Worm (Caenorhabditis elegans): ENCODE data around the gene F57B1.9.

F57B1.9 gene

DNA sequence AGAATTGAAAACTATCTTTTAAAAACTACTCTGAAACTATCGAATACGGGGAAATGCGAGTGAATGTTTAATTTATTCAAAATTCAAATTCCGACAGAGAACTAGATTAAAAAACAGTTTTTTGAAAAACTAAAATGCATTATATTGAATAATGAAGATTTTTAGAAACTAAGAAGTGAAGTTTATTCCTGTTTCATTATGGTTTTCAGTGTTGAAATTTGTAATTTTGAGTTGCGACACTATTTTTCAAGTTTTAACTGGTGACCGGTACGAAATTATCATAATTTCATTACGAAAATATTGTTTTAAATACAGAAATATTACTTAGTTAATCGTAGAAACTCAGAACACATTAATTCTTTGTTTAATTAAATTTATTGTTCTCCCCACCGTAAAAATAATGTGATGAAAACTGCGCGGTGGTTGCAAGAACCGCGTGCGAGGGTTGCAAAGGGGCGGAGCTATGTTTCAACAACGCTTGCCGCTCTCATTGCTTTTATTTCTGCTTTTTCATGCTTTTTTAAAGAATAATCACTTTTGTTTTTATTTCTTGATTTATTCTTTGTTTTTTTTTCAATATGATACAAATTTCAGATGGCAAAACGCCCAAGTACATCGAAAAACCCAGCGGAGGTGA, 21.5 kb downstream of the F57B1.9 start, which contains the start of gene him-17 (continued):
- TF ChIP-seq lin-13 (GFP tag; optimal IDR thresholded peaks at IDR 0.05) (peak; percentile 23), ceh-90 (tag; optimal IDR thresholded peaks at IDR 0.05) (no peak), ceh-88 (GFP tag; IDR thresholded peaks at IDR 0.05) (no peak), mab-9 (GFP tag; IDR thresholded peaks at IDR 0.05) (no peak), unc-30 (tag; optimal IDR thresholded peaks at IDR 0.05) (no peak), nhr-28 (tag; optimal IDR thresholded peaks at IDR 0.05) (no peak), pax-3 (tag; optimal IDR thresholded peaks at IDR 0.05) (peak; percentile 24), ztf-11 (tag; optimal IDR thresholded peaks at IDR 0.05) (peak in 1 of 2 experiments; percentile 42), ceh-63 (GFP tag; optimal IDR thresholded peaks at IDR 0.05) (no peak), isw-1 (GFP tag; IDR thresholded peaks at IDR 0.05) (peak; percentile 6; the same call in 1 of the 2 replicates), hlh-4 (tag; optimal IDR thresholded peaks at IDR 0.05) (no peak), aha-1 (tag; optimal IDR thresholded peaks at IDR 0.05) (no peak), dpl-1 (GFP tag; optimal IDR thresholded peaks at IDR 0.05) (peak in 2 of 3 experiments; percentile 33 to 69), nhr-85 (tag) (peak; percentile 79), Y116A8C.19 (tag; optimal IDR thresholded peaks at IDR 0.05; ENCODE audit: borderline replicate concordance) (no peak), ceh-82 (tag; optimal IDR thresholded peaks at IDR 0.05) (peak; percentile 9 to 35 (median 30)), fkh-10 (GFP tag; optimal IDR thresholded peaks at IDR 0.05) (no peak), blmp-1 (tag; optimal IDR thresholded peaks at IDR 0.05) (peak; percentile 52), dsc-1 (tag; optimal IDR thresholded peaks at IDR 0.05) (peak; percentile 55), lsy-2 (tag; optimal IDR thresholded peaks at IDR 0.05) (peak; percentile 33 to 45), xbp-1 (tag; optimal IDR thresholded peaks at IDR 0.05) (peak; percentile 50), ztf-4 (tag; optimal IDR thresholded peaks at IDR 0.05) (no peak), sup-37 (GFP tag; optimal IDR thresholded peaks at IDR 0.05) (no peak), nhr-71 (tag; optimal IDR thresholded peaks at IDR 0.05) (peak; percentile 70), pqm-1 (tag; optimal IDR thresholded peaks at IDR 0.05) (no peak), lin-35 (GFP tag; optimal IDR thresholded peaks at IDR 0.05) (peak; percentile 9 to 28), unc-98 (GFP tag; IDR thresholded peaks at IDR 0.05) (no peak), snpc-4 (tag; optimal IDR thresholded peaks at IDR 0.05) (peak; percentile 61), C04F5.9 (tag; optimal IDR thresholded peaks at IDR 0.05) (no peak), mef-2 (tag; optimal IDR thresholded peaks at IDR 0.05) (no peak), sptf-1 (tag; optimal IDR thresholded peaks at IDR 0.05) (no peak), sox-4 (tag; optimal IDR thresholded peaks at IDR 0.05) (no peak)

DNA sequence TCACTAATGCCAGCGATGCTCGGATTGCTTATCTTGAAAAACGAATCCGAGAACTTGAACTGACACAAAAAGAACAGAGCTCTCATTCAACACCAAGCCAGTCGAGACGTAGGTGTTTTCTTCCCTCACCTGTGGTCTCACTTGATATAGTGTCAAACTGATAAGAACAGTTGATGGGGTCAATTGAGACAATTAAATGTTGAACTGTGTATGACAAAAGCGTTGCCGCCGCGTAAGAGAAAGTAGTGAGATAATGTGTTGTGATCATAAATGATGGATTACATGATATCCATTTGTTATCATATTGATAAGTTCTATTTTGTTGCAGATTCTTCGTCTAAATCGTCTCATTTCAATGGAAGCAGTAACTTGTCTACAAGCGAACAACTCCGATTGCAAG, 24.0 kb downstream of the F57B1.9 start:
- no peak for TF ChIP-seq jun-1 (tag; optimal IDR thresholded peaks at IDR 0.05)
- TF ChIP-seq unc-86 (tag; optimal IDR thresholded peaks at IDR 0.05) = no peak
- TF ChIP-seq nhr-90 (tag; optimal IDR thresholded peaks at IDR 0.05; ENCODE audit: poor library complexity) = no peak
- no peak for TF ChIP-seq snu-23 (GFP tag; optimal IDR thresholded peaks at IDR 0.05)
- no peak for TF ChIP-seq isw-1 (GFP tag; IDR thresholded peaks at IDR 0.05)
- TF ChIP-seq ceh-82 (tag; optimal IDR thresholded peaks at IDR 0.05) = no peak
- TF ChIP-seq blmp-1 (tag; optimal IDR thresholded peaks at IDR 0.05) = peak; percentile 93
- peak in 5 of 6 experiments; percentile 34 to 86 (median 76) for TF ChIP-seq elt-3 (tag; optimal IDR thresholded peaks at IDR 0.05)
- TF ChIP-seq grh-1 (GFP tag; IDR thresholded peaks at IDR 0.05) = 0 out of 2 replicates have a peak, but pooled peaks have one; percentile 17

DNA sequence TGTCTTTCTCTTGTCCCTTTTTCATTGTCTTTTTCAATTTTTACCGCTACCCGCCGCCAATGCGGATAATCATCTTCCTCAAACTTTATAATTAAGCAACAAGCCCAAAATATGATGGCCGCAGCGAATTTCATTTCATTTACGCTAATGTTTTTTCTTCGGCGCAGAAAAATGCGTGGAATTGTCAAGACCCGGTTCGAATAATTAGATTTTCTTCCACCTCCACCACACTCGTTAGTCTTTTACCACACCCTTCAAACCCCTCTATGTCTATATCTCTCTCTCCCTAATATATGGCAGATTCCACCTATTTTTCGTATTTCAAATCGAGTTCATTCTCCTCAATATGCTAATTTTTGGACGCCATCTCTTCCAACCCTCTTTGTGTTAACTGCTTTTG, 27.2 kb downstream of the F57B1.9 start:
- TF ChIP-seq mab-9 (GFP tag; IDR thresholded peaks at IDR 0.05) (no peak), ceh-90 (tag; optimal IDR thresholded peaks at IDR 0.05) (no peak), pag-3 (tag; optimal IDR thresholded peaks at IDR 0.05; ENCODE audit: borderline replicate concordance, insufficient read depth) (no peak), unc-86 (tag; optimal IDR thresholded peaks at IDR 0.05) (no peak), lin-14 (GFP tag; optimal IDR thresholded peaks at IDR 0.05) (peak; percentile 40), jun-1 (tag; optimal IDR thresholded peaks at IDR 0.05) (no peak), mdl-1 (tag; optimal IDR thresholded peaks at IDR 0.05) (no peak), hlh-17 (GFP tag; optimal IDR thresholded peaks at IDR 0.05; ENCODE audit: borderline replicate concordance) (no peak), skn-1 (tag; optimal IDR thresholded peaks at IDR 0.05) (no peak), blmp-1 (tag; optimal IDR thresholded peaks at IDR 0.05) (peak; percentile 21)
